Fruit fly (Drosophila melanogaster): ENCODE data around the gene cac.

cac gene

DNA sequence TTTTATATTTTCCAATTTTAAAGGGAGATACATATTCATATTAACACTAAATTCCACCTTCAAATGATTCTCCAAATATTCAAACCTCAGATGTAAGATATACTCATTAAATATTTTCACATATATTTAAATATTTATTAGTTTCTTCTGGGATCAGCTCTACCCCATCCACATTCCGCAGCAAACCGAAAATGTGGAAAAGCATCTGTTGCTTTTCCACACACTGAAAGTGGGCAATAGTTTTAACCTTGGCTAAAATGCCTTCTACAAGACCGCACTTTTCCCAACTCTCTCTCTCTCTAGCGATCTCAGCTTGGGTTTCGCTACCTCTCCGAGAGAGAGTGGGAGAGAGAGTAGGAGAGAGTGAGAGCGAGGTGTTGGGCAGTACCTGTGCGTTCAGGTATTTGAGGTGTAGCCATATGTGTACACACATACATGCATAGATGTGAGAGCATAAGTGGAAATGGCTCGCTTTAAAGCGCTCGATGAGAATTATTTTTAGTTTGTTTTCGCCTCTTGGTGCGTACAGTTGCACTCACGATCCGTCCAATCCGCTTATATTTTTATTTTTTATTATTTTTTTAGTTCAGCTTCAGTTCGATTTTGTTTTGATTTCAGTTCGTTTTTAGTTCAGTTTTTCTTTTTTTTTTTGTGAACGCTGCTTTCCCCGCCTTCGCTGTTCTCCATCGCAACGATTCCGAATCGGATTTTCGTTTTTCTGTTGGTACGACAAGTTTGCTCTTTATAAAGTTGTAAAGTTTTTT, 22.0 kb upstream of the cac start, which contains the start of gene CG1806:
Gene CG1806, plus strand, starts transcription at position 499 of the 764 bp plus-strand sequence.
- peak; percentile 96 for TF ChIP-seq CG17801 (GFP tag; optimal IDR thresholded peaks at IDR 0.05; ENCODE audit: partially characterized antibody)

- TF ChIP-seq CG17801 (GFP tag; optimal IDR thresholded peaks at IDR 0.05; ENCODE audit: partially characterized antibody), result no peak
Observed at dm6 chrX:12004395-12004768, 19.5 kb upstream of the cac start.

dm6 chrX:12003437-12004394, 18.8 kb upstream of the cac start, which contains the start of gene fw:
TSS of gene fw (minus strand) at chrX:12003914.
- no peak for TF ChIP-seq CG17801 (GFP tag; optimal IDR thresholded peaks at IDR 0.05; ENCODE audit: partially characterized antibody)

DNA sequence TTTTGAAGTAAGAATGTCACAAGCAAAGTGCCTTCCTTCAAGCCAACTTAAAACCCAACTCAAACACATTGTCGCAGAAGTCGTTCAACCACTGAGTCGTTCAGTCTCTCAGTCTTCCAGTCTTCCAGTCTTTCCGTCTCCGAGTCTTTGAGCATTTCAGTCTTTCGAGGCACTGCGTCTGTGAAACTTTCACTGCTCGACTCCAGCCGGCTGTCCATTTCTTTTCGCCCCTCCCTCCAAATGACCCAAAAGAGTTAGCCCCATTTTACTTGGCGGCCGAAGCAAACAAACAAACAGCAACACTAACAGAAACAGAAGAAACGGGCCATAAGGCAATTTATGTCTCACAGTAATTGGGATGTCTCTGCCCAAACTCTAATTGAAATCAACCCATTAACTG, 16.1 kb upstream of the cac start:
- TF ChIP-seq CG17801 (GFP tag; optimal IDR thresholded peaks at IDR 0.05; ENCODE audit: partially characterized antibody), result no peak

DNA sequence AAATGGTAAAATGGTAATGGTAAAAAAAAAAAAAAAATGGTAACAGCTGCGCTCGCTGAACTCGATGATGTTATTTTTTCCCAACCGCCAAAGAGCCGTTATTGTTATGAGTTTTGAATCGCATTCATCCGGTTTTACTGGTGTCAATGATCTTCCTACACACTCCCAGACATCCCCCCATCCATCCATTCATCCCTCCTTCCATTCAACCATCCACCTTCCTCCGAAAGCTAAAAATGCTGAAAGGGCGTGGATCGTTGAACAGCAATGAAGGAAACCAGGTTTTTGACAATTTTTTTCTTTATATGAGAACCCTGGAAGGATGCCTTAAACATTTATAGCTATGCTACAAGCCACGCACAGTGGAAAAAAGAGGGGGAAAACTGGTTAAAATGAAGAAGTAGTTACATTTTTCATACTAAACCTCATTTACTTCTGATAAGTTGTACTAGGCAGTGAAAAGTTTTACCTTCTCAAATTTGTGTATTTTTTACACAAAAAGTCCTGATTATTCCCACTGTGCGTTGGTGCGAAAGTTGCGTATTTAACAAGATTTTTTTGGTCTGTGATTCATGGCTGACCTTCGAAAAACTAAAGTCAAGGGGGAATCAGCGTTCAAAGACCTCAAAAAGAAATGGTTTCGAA, 15.2 kb upstream of the cac start:
- no peak for TF ChIP-seq CG17801 (GFP tag; optimal IDR thresholded peaks at IDR 0.05; ENCODE audit: partially characterized antibody)

dm6 chrX:11993279-11993678, 8.4 kb upstream of the cac start:
- no peak for TF ChIP-seq CG17801 (GFP tag; optimal IDR thresholded peaks at IDR 0.05; ENCODE audit: partially characterized antibody)

dm6 chrX:11992668-11993067, 7.8 kb upstream of the cac start, which contains the start of gene CG18130:
TSS of gene CG18130 (minus strand) at chrX:11992768.
- TF ChIP-seq CG17801 (GFP tag; optimal IDR thresholded peaks at IDR 0.05; ENCODE audit: partially characterized antibody), result no peak

dm6 chrX:11988912-11989311, 4.0 kb upstream of the cac start, which contains the start of gene tsg:
TSS of gene tsg (minus strand) at chrX:11988948.
- no peak for TF ChIP-seq CG17801 (GFP tag; optimal IDR thresholded peaks at IDR 0.05; ENCODE audit: partially characterized antibody)

dm6 chrX:11987664-11988063, 2.8 kb upstream of the cac start, which contains the start of gene gd:
TSS of gene gd (minus strand) at chrX:11987764.
- TF ChIP-seq CG17801 (GFP tag; optimal IDR thresholded peaks at IDR 0.05; ENCODE audit: partially characterized antibody), result no peak

DNA sequence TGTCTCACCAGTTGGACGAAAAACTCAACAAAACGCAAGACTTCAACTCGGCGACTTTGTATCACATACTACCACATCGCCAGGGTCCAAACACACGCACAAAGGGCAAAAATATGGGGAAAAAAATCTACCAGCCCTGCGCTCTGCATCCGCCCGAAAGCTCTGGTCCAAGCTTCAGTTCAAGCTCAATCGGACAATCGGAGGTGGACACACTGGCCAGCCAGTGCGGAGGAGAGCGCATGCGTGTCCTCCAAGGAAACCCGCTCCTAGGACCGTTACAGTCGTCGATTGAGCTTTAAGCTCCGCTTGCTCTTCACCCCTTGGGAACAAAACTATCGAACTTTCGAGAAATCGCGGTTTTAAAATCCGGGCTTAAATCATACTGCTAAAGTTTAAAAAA, 1.0 kb downstream of the cac start:
- no peak for TF ChIP-seq CG17801 (GFP tag; optimal IDR thresholded peaks at IDR 0.05; ENCODE audit: partially characterized antibody)

DNA sequence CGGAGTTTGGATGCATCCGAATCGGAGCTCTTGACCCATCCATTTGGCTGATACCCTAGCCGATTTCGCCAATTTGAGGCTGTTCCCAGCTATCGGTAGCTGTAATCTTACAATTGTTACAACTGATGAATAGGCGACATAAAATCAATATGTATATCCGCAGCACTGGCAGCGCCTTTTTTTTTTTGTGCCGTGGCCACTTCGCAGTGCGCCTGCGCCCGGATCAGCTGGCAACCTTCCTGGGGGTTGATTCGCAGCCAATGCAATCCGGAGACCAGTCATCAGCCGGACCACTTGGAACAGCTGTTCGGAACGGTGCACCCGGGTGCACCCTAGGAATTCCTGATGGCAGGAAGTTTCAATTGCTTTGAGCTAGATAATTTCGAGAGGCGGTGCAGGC, 54.2 kb downstream of the cac start, which contains the start of gene Pdzd8:
Gene Pdzd8, minus strand, starts transcription at position 125 of the 400 bp plus-strand sequence.
- TF ChIP-seq CG17801 (GFP tag; optimal IDR thresholded peaks at IDR 0.05; ENCODE audit: partially characterized antibody), result no peak

dm6 chrX:11925213-11925612, 59.7 kb downstream of the cac start:
- peak; percentile 16 for TF ChIP-seq CG17801 (GFP tag; optimal IDR thresholded peaks at IDR 0.05; ENCODE audit: partially characterized antibody)

- TF ChIP-seq CG17801 (GFP tag; optimal IDR thresholded peaks at IDR 0.05; ENCODE audit: partially characterized antibody), result peak; percentile 7
Observed at dm6 chrX:11924562-11924961, 60.3 kb downstream of the cac start, which contains the start of gene Sclp. TSS of gene Sclp (minus strand) at chrX:11924662.

DNA sequence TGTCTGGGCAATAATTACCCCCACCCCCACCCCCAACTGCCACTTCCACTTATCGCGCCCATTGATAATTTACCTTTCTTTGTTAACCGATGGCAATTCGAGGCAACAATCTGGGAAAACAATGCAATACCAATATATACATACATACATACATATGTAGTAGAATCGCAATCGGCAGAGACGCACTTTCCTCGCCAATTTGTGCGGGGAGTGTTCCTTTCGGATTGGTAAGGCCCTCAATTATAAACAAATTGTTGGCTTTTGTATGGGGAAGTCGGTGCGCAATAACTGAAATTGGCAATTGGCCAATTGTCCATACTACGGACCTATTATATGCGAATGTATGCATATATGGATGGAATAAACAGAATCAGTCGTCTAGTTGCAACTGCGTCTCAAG, 61.2 kb downstream of the cac start:
- TF ChIP-seq CG17801 (GFP tag; optimal IDR thresholded peaks at IDR 0.05; ENCODE audit: partially characterized antibody), result no peak
